Worm (Caenorhabditis elegans) whole organism, young adult: ENCODE results near the gene fbxa-36.
A peak's percentile ranks its signal among the peaks of the same experiment; 100 is the strongest.
"Not testable (repeated sequence)": the region's sequence is repeated elsewhere in the genome, so short reads cannot be mapped to it uniquely, and the experiment has no call there.

ENCODE experiments used
- B0019.2 ChIP-seq: fragments of 200-800 bp; sonication (Bioruptor generic); conservative IDR thresholded peaks from 2 replicates; pipeline ENCODE4 v1.3.6; 2022; ENCODE audit warnings: missing genetic modification reagents, missing genetic modification characterization, missing compliant biosample characterization
- B0336.3 ChIP-seq: fragments of 200-800 bp; sonication (Bioruptor generic); IDR thresholded peaks from 2 replicates; pipeline ENCODE4 v1.3.6; 2022; ENCODE audit warnings: missing genetic modification characterization, missing compliant biosample characterization
- F23B12.7 ChIP-seq: sonication (generic microtip); optimal IDR thresholded peaks from 2 replicates; lab custom pipeline; 2017; ENCODE audit warnings: missing genetic modification characterization, mild to moderate bottlenecking, missing compliant biosample characterization, antibody characterized with exemption, moderate library complexity; ENCODE audit not compliant: insufficient read depth
- F49E8.2 ChIP-seq: sonication (generic microtip); optimal IDR thresholded peaks from 3 replicates; lab custom pipeline; 2017; ENCODE audit warnings: missing genetic modification characterization, mild to moderate bottlenecking, missing compliant biosample characterization, antibody characterized with exemption, moderate library complexity; ENCODE audit not compliant: insufficient read depth
- T07F8.4 ChIP-seq: sonication (generic microtip); optimal IDR thresholded peaks from 2 replicates; lab custom pipeline; 2016; ENCODE audit warnings: mild to moderate bottlenecking, missing genetic modification characterization, moderate library complexity, missing compliant biosample characterization
- Y53F4B.3 ChIP-seq: fragments of 200-800 bp; sonication (Bioruptor generic); IDR thresholded peaks from 2 replicates; pipeline ENCODE4 v1.3.6; 2022; ENCODE audit warnings: missing genetic modification reagents, missing genetic modification characterization, missing compliant biosample characterization
- Y95B8A.8 ChIP-seq: fragments of 200-800 bp; sonication (Bioruptor generic); IDR thresholded peaks from 2 replicates; pipeline ENCODE4 v1.3.6; 2022; ENCODE audit warnings: missing genetic modification reagents, missing genetic modification characterization, missing compliant biosample characterization
- atf-7 ChIP-seq: sonication (generic microtip); optimal IDR thresholded peaks from 2 replicates; lab custom pipeline; 2017; ENCODE audit warnings: mild to moderate bottlenecking, missing genetic modification characterization, missing compliant biosample characterization
- bed-2 ChIP-seq: fragments of 200-800 bp; sonication (Bioruptor generic); IDR thresholded peaks from 2 replicates; pipeline ENCODE4 v1.3.6; 2022; ENCODE audit warnings: missing genetic modification reagents, missing genetic modification characterization, missing compliant biosample characterization
- cebp-1 ChIP-seq, 2 experiments: fragments of 200-800 bp in 1 of 2; sonication (Bioruptor generic) in 1 of 2; sonication (generic microtip) in 1 of 2; IDR thresholded peaks in 1 of 2; optimal IDR thresholded peaks in 1 of 2; 2 replicates each; pipeline versions ENCODE4 v1.3.6 to Lab custom; 2017 to 2022; ENCODE audit warnings: missing compliant biosample characterization in 2 of 2, missing genetic modification characterization in 2 of 2, mild to moderate bottlenecking in 1 of 2, missing genetic modification reagents in 1 of 2, moderate library complexity in 1 of 2
- ceh-91 ChIP-seq: fragments of 200-800 bp; sonication (Bioruptor generic); IDR thresholded peaks from 2 replicates; pipeline ENCODE4 v1.3.6; 2022; ENCODE audit warnings: missing genetic modification reagents, missing genetic modification characterization, missing compliant biosample characterization
- egrh-3 ChIP-seq: fragments of 200-800 bp; sonication (Bioruptor generic); IDR thresholded peaks from 2 replicates; pipeline ENCODE4 v1.3.6; 2022; ENCODE audit warnings: missing genetic modification reagents, missing genetic modification characterization, missing compliant biosample characterization
- hmg-1.2 ChIP-seq: fragments of 200-800 bp; sonication (Bioruptor generic); IDR thresholded peaks from 2 replicates; pipeline ENCODE4 v1.3.6; 2022; ENCODE audit warnings: missing genetic modification reagents, missing genetic modification characterization, missing compliant biosample characterization
- lin-35 ChIP-seq, 3 experiments: fragments of 150-350 bp in 2 of 3; sonication (generic microtip) in 1 of 3; optimal IDR thresholded peaks; 2 replicates each; lab custom pipeline; 2014 to 2018; ENCODE audit warnings: missing biosample characterization in 3 of 3, missing genetic modification characterization in 3 of 3, missing genetic modification reagents in 3 of 3
- madf-6 ChIP-seq: fragments of 200-800 bp; sonication (Bioruptor generic); IDR thresholded peaks from 2 replicates; pipeline ENCODE4 v1.3.6; 2022; ENCODE audit warnings: missing genetic modification reagents, missing genetic modification characterization, missing compliant biosample characterization
- mel-28 ChIP-seq: sonication (generic microtip); optimal IDR thresholded peaks from 2 replicates; lab custom pipeline; 2016; ENCODE audit warnings: borderline replicate concordance, mild to moderate bottlenecking, missing genetic modification characterization, missing compliant biosample characterization
- nfya-1 ChIP-seq: sonication (generic microtip); optimal IDR thresholded peaks from 2 replicates; lab custom pipeline; 2017; ENCODE audit warnings: antibody characterized with exemption, missing compliant biosample characterization, missing genetic modification characterization, borderline replicate concordance; ENCODE audit not compliant: insufficient read depth
- nfya-2 ChIP-seq: fragments of 200-800 bp; sonication (Bioruptor generic); IDR thresholded peaks from 2 replicates; pipeline ENCODE4 v1.3.6; 2022; ENCODE audit warnings: missing genetic modification reagents, missing genetic modification characterization, missing compliant biosample characterization
- nhr-120 ChIP-seq: fragments of 200-800 bp; sonication (Bioruptor generic); IDR thresholded peaks from 2 replicates; pipeline ENCODE4 v1.3.6; 2022; ENCODE audit warnings: missing genetic modification characterization, missing compliant biosample characterization
- nhr-27 ChIP-seq: fragments of 200-800 bp; sonication (Bioruptor generic); optimal IDR thresholded peaks from 2 replicates; lab custom pipeline; 2018; ENCODE audit warnings: mild to moderate bottlenecking, missing genetic modification characterization, moderate library complexity, missing compliant biosample characterization
- nhr-80 ChIP-seq: sonication (generic microtip); optimal IDR thresholded peaks from 2 replicates; lab custom pipeline; 2016; ENCODE audit warnings: missing genetic modification characterization, missing compliant biosample characterization
- pbrm-1 ChIP-seq: fragments of 200-800 bp; sonication (Bioruptor generic); IDR thresholded peaks from 2 replicates; pipeline ENCODE4 v1.3.6; 2022; ENCODE audit warnings: missing genetic modification reagents, missing genetic modification characterization, missing compliant biosample characterization
- repo-1 ChIP-seq: sonication (generic microtip); optimal IDR thresholded peaks from 2 replicates; lab custom pipeline; 2017; ENCODE audit warnings: mild to moderate bottlenecking, missing genetic modification characterization, missing compliant biosample characterization
- sea-2 ChIP-seq: fragments of 200-800 bp; sonication (Bioruptor generic); IDR thresholded peaks from 2 replicates; pipeline ENCODE4 v1.3.6; 2022; ENCODE audit warnings: missing genetic modification characterization, missing compliant biosample characterization
- unc-62 ChIP-seq: fragments of 150-350 bp; optimal IDR thresholded peaks from 2 replicates; lab custom pipeline; 2014; ENCODE audit warnings: missing biosample characterization, missing genetic modification reagents, missing genetic modification characterization

fbxa-36 gene

ce11 chrIII:1275513-1275912, 17.5 kb downstream of the fbxa-36 start, which contains the start of gene fbxa-30:
Gene fbxa-30, minus strand, starts transcription at chrIII:1275613.
- no peak for TF ChIP-seq nhr-27 (tag; lab: Kevin White, UChicago)
- TF ChIP-seq cebp-1 (GFP tag; IDR thresholded peaks at IDR 0.05; lab: Robert Waterston, UW) = no peak
- peak; percentile 57 for TF ChIP-seq cebp-1 (tag; optimal IDR thresholded peaks at IDR 0.05; lab: Kevin White, UChicago)
- peak; percentile 5 for TF ChIP-seq nhr-80 (tag; lab: Kevin White, UChicago)
- no peak for TF ChIP-seq Y53F4B.3
- TF ChIP-seq nfya-1 = no peak
- TF ChIP-seq repo-1 = no peak
- no peak for TF ChIP-seq nhr-120 (GFP tag; lab: Robert Waterston, UW)

- TF ChIP-seq T07F8.4 (tag; lab: Kevin White, UChicago) (no peak), lin-35 (GFP tag; optimal IDR thresholded peaks at IDR 0.05; lab: Kevin White, UChicago) (no peak), Y95B8A.8 (GFP tag; lab: Robert Waterston, UW) (no peak), nhr-80 (tag; lab: Kevin White, UChicago) (peak; percentile 30)
- TF ChIP-seq, all 124 proteins: peak for 1
These were observed 19.2 kb downstream of the fbxa-36 start, which contains the start of gene fbxa-29 for ce11 chrIII:1273655-1274328. Gene fbxa-29, minus strand, starts transcription at chrIII:1273705.

DNA sequence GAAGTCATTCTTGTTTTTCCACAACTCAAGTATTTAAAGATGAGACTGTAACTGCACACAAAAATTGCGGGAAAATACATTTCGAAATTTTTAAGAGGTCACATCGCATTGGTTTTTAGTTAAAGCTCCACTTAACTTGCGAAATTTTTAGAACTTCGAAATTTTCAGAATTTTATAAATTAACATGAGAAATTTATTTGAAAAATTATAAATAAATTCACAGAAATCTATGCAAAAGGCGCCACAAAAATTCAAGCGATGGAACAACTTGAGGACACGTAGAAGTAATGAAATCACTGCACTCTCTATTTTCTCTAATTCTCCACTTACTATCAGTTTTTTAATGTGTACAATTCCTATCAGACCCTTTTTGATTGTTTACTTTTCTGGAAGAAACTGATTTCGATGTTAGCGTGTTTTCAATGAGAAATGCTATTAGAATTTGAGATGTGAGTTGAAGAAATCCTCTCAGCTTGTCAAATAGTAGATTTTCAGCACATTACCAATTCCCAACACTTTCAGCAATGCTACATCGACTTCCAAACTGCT, 21.6 kb downstream of the fbxa-36 start, which contains the start of gene fbxa-31:
Gene fbxa-31 (minus strand): TSS at position 51 of the 549 bp plus-strand sequence.
- TF ChIP-seq B0336.3 (no peak), hmg-1.2 (no peak), pbrm-1 (GFP tag; lab: Robert Waterston, UW) (no peak), madf-6 (no peak), nhr-80 (tag; lab: Kevin White, UChicago) (peak; percentile 45), F23B12.7 (no peak), cebp-1 (GFP tag; IDR thresholded peaks at IDR 0.05; lab: Robert Waterston, UW) (no peak), cebp-1 (tag; optimal IDR thresholded peaks at IDR 0.05; lab: Kevin White, UChicago) (peak; percentile 23), unc-62 (GFP tag; lab: Kevin White, UChicago) (no peak), sea-2 (GFP tag; lab: Robert Waterston, UW) (no peak), atf-7 (tag; lab: Kevin White, UChicago) (no peak)

ce11 chrIII:1269156-1269555, 23.9 kb downstream of the fbxa-36 start, which contains the start of gene fbxa-32:
Gene fbxa-32, minus strand, starts transcription at chrIII:1269256.
- TF ChIP-seq nhr-80 (tag; lab: Kevin White, UChicago) (peak; percentile 36), mel-28 (no peak), F23B12.7 (no peak)

ce11 chrIII:1266799-1267198, 26.2 kb downstream of the fbxa-36 start, which contains the start of gene fbxa-151:
Gene fbxa-151, minus strand, starts transcription at chrIII:1266899.
- TF ChIP-seq nfya-2 (GFP tag; lab: Robert Waterston, UW); B0019.2; pbrm-1 (GFP tag; lab: Robert Waterston, UW): not testable (repeated sequence)

ce11 chrIII:1263692-1264091, 29.3 kb downstream of the fbxa-36 start, which contains the start of gene srz-9:
Gene srz-9, plus strand, starts transcription at chrIII:1263992.
- TF ChIP-seq F23B12.7; F49E8.2; bed-2 (GFP tag; lab: Robert Waterston, UW): not testable (repeated sequence)

ce11 chrIII:1261198-1261597, 31.8 kb downstream of the fbxa-36 start:
- TF ChIP-seq Y53F4B.3 (peak; percentile 93; the same call in 1 of the 2 replicates), egrh-3 (GFP tag; lab: Robert Waterston, UW) (peak; percentile 20), ceh-91 (GFP tag; lab: Robert Waterston, UW) (peak; percentile 9; the same call in 1 of the 2 replicates)
- TF ChIP-seq, all 124 proteins: peak for 3; not testable (repeated sequence) for 121
